Fruit fly (Drosophila melanogaster) whole organism, pupa: Measurements from ENCODE around the gene CG10561.

ENCODE experiments used
- CG10348 ChIP-seq: fragments of 200-800 bp; sonication (Bioruptor generic); IDR thresholded peaks from 2 replicates; pipeline ENCODE4 v1.3.6; 2022; ENCODE audit warnings: missing biosample characterization, missing genetic modification characterization
- CG12605 ChIP-seq: fragments of 200-800 bp; sonication (Bioruptor generic); IDR thresholded peaks from 2 replicates; pipeline ENCODE4 v1.3.6; 2022; ENCODE audit warnings: missing biosample characterization, missing genetic modification characterization
- CG13204 ChIP-seq: fragments of 200-800 bp; sonication (Bioruptor generic); optimal IDR thresholded peaks from 2 replicates; lab custom pipeline; 2018; ENCODE audit warnings: missing biosample characterization, mild to moderate bottlenecking, missing genetic modification characterization, moderate library complexity
- CG14655 ChIP-seq: fragments of 200-800 bp; sonication (Bioruptor generic); optimal IDR thresholded peaks from 3 replicates; lab custom pipeline; 2017; ENCODE audit warnings: mild to moderate bottlenecking, missing biosample characterization, missing genetic modification reagents, missing genetic modification characterization
- CG15710 ChIP-seq: fragments of 200-800 bp; sonication (Bioruptor generic); optimal IDR thresholded peaks from 2 replicates; lab custom pipeline; 2018; ENCODE audit warnings: missing biosample characterization, mild to moderate bottlenecking, missing genetic modification characterization, moderate library complexity
- CG17806 ChIP-seq: fragments of 200-800 bp; sonication (Bioruptor generic); optimal IDR thresholded peaks from 2 replicates; lab custom pipeline; 2018; ENCODE audit warnings: missing biosample characterization, mild to moderate bottlenecking, missing genetic modification characterization, moderate library complexity
- CG32121 ChIP-seq: fragments of 200-800 bp; sonication (Bioruptor generic); IDR thresholded peaks from 2 replicates; pipeline ENCODE4 v1.3.6; 2022; ENCODE audit warnings: missing biosample characterization, missing genetic modification characterization
- CG34367 ChIP-seq: fragments of 200-800 bp; sonication (Bioruptor generic); optimal IDR thresholded peaks from 2 replicates; lab custom pipeline; 2018; ENCODE audit warnings: missing biosample characterization, mild to moderate bottlenecking, missing genetic modification characterization
- CG4496 ChIP-seq: fragments of 200-800 bp; sonication (Bioruptor generic); IDR thresholded peaks from 3 replicates; pipeline ENCODE4 v1.3.6; 2022; ENCODE audit warnings: missing biosample characterization, missing genetic modification characterization
- CG8159 ChIP-seq: fragments of 200-800 bp; sonication (Bioruptor generic); optimal IDR thresholded peaks from 3 replicates; lab custom pipeline; 2018; ENCODE audit warnings: missing biosample characterization, mild to moderate bottlenecking, missing genetic modification characterization, moderate library complexity
- CG8301 ChIP-seq: fragments of 200-800 bp; sonication (Bioruptor generic); optimal IDR thresholded peaks from 2 replicates; lab custom pipeline; 2018; ENCODE audit warnings: missing biosample characterization, mild to moderate bottlenecking, missing genetic modification characterization
- CG9948 ChIP-seq: fragments of 200-800 bp; sonication (Bioruptor generic); optimal IDR thresholded peaks from 2 replicates; lab custom pipeline; 2018; ENCODE audit warnings: missing biosample characterization, mild to moderate bottlenecking, missing genetic modification characterization, moderate library complexity
- D1 ChIP-seq: fragments of 200-800 bp; sonication (Bioruptor generic); optimal IDR thresholded peaks from 2 replicates; lab custom pipeline; 2018; ENCODE audit warnings: missing biosample characterization, mild to moderate bottlenecking, missing genetic modification characterization, moderate library complexity
- EcR ChIP-seq: fragments of 200-800 bp; sonication (Bioruptor generic); optimal IDR thresholded peaks from 3 replicates; lab custom pipeline; 2019; ENCODE audit warnings: missing biosample characterization, missing genetic modification characterization, mild to moderate bottlenecking, moderate library complexity, missing genetic modification reagents
- Ets98B ChIP-seq: fragments of 200-800 bp; sonication (Bioruptor generic); IDR thresholded peaks from 2 replicates; pipeline ENCODE4 v1.3.6; 2022; ENCODE audit warnings: missing biosample characterization, missing genetic modification characterization
- Pif1A ChIP-seq: fragments of 200-800 bp; sonication (Bioruptor generic); optimal IDR thresholded peaks from 3 replicates; lab custom pipeline; 2016; ENCODE audit warnings: missing biosample characterization, missing genetic modification characterization
- Pif1B ChIP-seq: fragments of 200-800 bp; sonication (Bioruptor generic); optimal IDR thresholded peaks from 3 replicates; lab custom pipeline; 2016; ENCODE audit warnings: missing biosample characterization, missing genetic modification characterization
- Snoo ChIP-seq: fragments of 200-800 bp; sonication (Bioruptor generic); optimal IDR thresholded peaks from 3 replicates; lab custom pipeline; 2017; ENCODE audit warnings: missing biosample characterization, mild to moderate bottlenecking, missing genetic modification characterization, inconsistent platforms
- fd96Ca ChIP-seq: fragments of 200-800 bp; sonication (Bioruptor generic); IDR thresholded peaks from 3 replicates; pipeline ENCODE4 v1.3.6; 2022; ENCODE audit warnings: missing biosample characterization, missing genetic modification characterization
- gl ChIP-seq: fragments of 200-800 bp; sonication (Bioruptor generic); optimal IDR thresholded peaks from 2 replicates; lab custom pipeline; 2018; ENCODE audit warnings: missing biosample characterization, mild to moderate bottlenecking, missing genetic modification characterization
- rn ChIP-seq: fragments of 200-800 bp; sonication (Bioruptor generic); IDR thresholded peaks from 2 replicates; pipeline ENCODE4 v1.3.6; 2022; ENCODE audit warnings: missing biosample characterization, missing genetic modification characterization

CG10561 gene

DNA sequence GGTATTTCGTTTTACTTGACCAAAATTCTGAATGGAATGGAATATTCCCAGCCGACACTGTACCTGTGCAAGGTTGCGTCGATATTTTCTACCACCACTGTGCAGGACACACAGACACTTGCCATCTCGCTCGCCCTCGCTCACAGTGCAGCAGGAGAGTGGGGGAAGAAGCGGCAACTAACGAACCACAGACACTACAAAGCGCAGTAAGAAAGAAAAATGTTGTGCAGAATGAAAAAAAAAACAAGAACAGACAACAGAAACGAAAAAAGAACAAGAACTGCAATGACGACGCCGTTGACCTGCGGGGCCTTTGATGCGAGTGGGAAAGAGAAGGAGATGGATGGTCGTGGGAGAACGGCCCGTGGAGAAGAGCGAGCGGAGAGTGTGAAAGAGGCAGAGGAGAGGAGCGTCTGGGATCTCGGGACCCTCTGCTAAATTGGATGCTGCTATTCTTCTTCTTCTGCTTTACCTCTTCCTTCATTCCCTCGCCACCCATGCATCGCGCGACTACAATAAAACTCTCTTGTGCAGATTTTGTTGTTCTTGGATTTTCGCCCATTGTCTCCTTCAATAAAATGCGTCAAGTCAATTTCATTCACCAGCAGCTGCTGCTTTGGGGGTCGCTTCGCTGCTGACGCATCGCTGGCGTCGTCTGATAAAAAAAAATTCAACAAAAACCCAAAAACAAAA lies 47.3 kb downstream of the CG10561 start:
- peak; percentile 81; the same call in 2 of the 3 replicates for TF ChIP-seq CG4496
- TF ChIP-seq CG10348 (GFP tag; lab: Robert Waterston, UW) = no peak
- peak; percentile 92 for TF ChIP-seq CG34367 (tag; lab: Kevin White, UChicago)
- peak; percentile 38; the same call in 1 of the 2 replicates for TF ChIP-seq CG32121 (GFP tag; lab: Robert Waterston, UW)
- peak; percentile 94 for TF ChIP-seq CG15710 (tag; lab: Kevin White, UChicago)
- TF ChIP-seq CG14655 (GFP tag; lab: Kevin White, UChicago) = peak; percentile 70
- peak; percentile 84 for TF ChIP-seq CG8159 (tag; lab: Kevin White, UChicago)
- peak; percentile 83 for TF ChIP-seq Pif1A
- TF ChIP-seq CG9948 (tag; lab: Kevin White, UChicago) = peak; percentile 81
- TF ChIP-seq CG13204 (GFP tag; lab: Kevin White, UChicago) = peak; percentile 99
- TF ChIP-seq rn (GFP tag; lab: Robert Waterston, UW) = peak; percentile 64
- peak; percentile 79 for TF ChIP-seq fd96Ca (GFP tag; lab: Robert Waterston, UW)
- TF ChIP-seq Ets98B (GFP tag; lab: Robert Waterston, UW) = peak; percentile 51
- TF ChIP-seq EcR (GFP tag; lab: Kevin White, UChicago) = peak; percentile 99
- peak; percentile 65 for TF ChIP-seq D1
- peak; percentile 84 for TF ChIP-seq Pif1B (GFP tag; lab: Kevin White, UChicago)
- TF ChIP-seq CG12605 (GFP tag; lab: Robert Waterston, UW) = peak; percentile 88
- peak; percentile 60 for TF ChIP-seq CG8301 (tag; lab: Kevin White, UChicago)
- peak; percentile 90 for TF ChIP-seq Snoo (tag; lab: Kevin White, UChicago)
- TF ChIP-seq CG17806 (tag; lab: Kevin White, UChicago) = peak; percentile 78
- TF ChIP-seq gl (tag; lab: Kevin White, UChicago) = peak; percentile 97
- TF ChIP-seq, all 21 proteins: peak for 20

- no peak for TF ChIP-seq gl (tag; lab: Kevin White, UChicago)
- TF ChIP-seq CG17806 (tag; lab: Kevin White, UChicago) = peak; percentile 45
- peak; percentile 35 for TF ChIP-seq CG8159 (tag; lab: Kevin White, UChicago)
- TF ChIP-seq D1 = no peak
- peak; percentile 52 for TF ChIP-seq CG9948 (tag; lab: Kevin White, UChicago)
- peak; percentile 57 for TF ChIP-seq CG8301 (tag; lab: Kevin White, UChicago)
- peak; percentile 60 for TF ChIP-seq CG14655 (GFP tag; lab: Kevin White, UChicago)
- TF ChIP-seq CG15710 (tag; lab: Kevin White, UChicago) = peak; percentile 49
- TF ChIP-seq CG32121 (GFP tag; lab: Robert Waterston, UW) = no peak
- TF ChIP-seq Ets98B (GFP tag; lab: Robert Waterston, UW) = no peak
- TF ChIP-seq EcR (GFP tag; lab: Kevin White, UChicago) = peak; percentile 6
- TF ChIP-seq CG10348 (GFP tag; lab: Robert Waterston, UW) = no peak
- peak; percentile 43; the same call in 1 of the 2 replicates for TF ChIP-seq rn (GFP tag; lab: Robert Waterston, UW)
- TF ChIP-seq Snoo (tag; lab: Kevin White, UChicago) = peak; percentile 54
- peak; percentile 27; the same call in 1 of the 3 replicates for TF ChIP-seq CG4496
- no peak for TF ChIP-seq fd96Ca (GFP tag; lab: Robert Waterston, UW)
- peak; percentile 57 for TF ChIP-seq CG34367 (tag; lab: Kevin White, UChicago)
- peak; percentile 43 for TF ChIP-seq Pif1A
- TF ChIP-seq Pif1B (GFP tag; lab: Kevin White, UChicago) = peak; percentile 68
- TF ChIP-seq CG13204 (GFP tag; lab: Kevin White, UChicago) = no peak
- TF ChIP-seq CG12605 (GFP tag; lab: Robert Waterston, UW) = no peak
These were observed 48.3 kb downstream of the CG10561 start for dm6 chr2L:19162330-19163100.

DNA sequence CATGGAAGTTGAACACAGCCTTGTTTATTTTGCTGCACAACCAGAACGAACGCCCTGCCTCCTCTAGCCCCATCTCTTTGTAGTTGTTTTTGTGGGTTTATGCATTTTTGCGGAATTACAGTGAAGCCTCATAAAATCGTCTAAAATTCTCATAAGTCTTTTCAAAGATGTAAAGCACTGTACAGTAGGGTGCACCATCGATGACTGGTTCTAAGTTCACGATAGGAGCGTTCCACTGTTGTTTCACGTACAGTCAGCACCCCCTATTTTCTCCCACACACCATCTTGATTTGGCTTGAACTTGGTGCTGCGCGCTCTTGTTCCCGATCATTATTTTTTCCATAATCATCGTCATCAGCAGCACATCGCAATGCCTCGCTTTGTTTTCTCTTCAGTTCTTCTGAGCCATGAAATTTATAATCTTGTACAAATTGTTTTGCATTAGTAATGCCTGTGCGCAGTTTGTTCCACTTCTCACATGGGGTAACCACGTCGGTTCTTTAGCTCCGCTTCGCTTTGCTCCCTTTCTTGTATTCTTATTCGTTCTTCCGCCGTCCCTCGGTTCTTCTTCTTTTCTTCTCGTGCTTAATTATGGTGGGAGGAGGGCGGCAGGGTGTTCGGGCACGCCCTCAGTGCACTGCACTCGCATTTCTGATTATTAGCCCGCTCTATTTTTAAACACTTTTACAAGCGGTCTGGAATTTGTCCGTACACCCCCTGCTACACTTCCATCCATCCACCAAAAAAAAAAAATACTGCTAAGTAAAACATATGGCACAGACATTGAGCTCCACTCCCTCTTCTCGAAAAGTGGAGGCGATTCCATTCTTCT lies 49.2 kb downstream of the CG10561 start:
- TF ChIP-seq D1 (no peak), CG12605 (GFP tag; lab: Robert Waterston, UW) (no peak), CG4496 (peak; percentile 53), CG17806 (tag; lab: Kevin White, UChicago) (no peak), CG14655 (GFP tag; lab: Kevin White, UChicago) (peak; percentile 22), EcR (GFP tag; lab: Kevin White, UChicago) (peak; percentile 82), CG15710 (tag; lab: Kevin White, UChicago) (no peak), CG10348 (GFP tag; lab: Robert Waterston, UW) (no peak), Pif1B (GFP tag; lab: Kevin White, UChicago) (no peak), CG13204 (GFP tag; lab: Kevin White, UChicago) (peak; percentile 32), CG34367 (tag; lab: Kevin White, UChicago) (no peak), CG32121 (GFP tag; lab: Robert Waterston, UW) (peak; percentile 23; the same call in 1 of the 2 replicates), CG8301 (tag; lab: Kevin White, UChicago) (peak; percentile 2), Snoo (tag; lab: Kevin White, UChicago) (no peak), Pif1A (no peak), fd96Ca (GFP tag; lab: Robert Waterston, UW) (peak; percentile 28; the same call in 1 of the 3 replicates), gl (tag; lab: Kevin White, UChicago) (no peak), rn (GFP tag; lab: Robert Waterston, UW) (no peak), CG8159 (tag; lab: Kevin White, UChicago) (peak; percentile 28), Ets98B (GFP tag; lab: Robert Waterston, UW) (peak; percentile 30), CG9948 (tag; lab: Kevin White, UChicago) (peak; percentile 19)
